Comparison of ENCODE assay signal across 5 worm cellular contexts in genomic region chrIII:12453315-12453714, ce11.
TF ChIP-seq lines count a peak whose summit lies in the region.

TSS of gene ani-1 (minus strand) at chrIII:12453375.

TF ChIP-seq in whole organism, L1 larva, 84 proteins besides CTCF, POLR2A, EP300 and RAD21 (continued from another document and continues in another):
- TF ChIP-seq nhr-71 (tag; optimal IDR thresholded peaks at IDR 0.05; lab: Kevin White, UChicago) (peak; percentile 79), fos-1 (tag; optimal IDR thresholded peaks at IDR 0.05; lab: Kevin White, UChicago) (no peak), dsc-1 (tag; optimal IDR thresholded peaks at IDR 0.05; lab: Kevin White, UChicago) (peak; percentile 19), nhr-47 (tag; optimal IDR thresholded peaks at IDR 0.05; lab: Kevin White, UChicago) (peak; percentile 79), nhr-90 (tag; optimal IDR thresholded peaks at IDR 0.05; lab: Kevin White, UChicago; ENCODE audit: poor library complexity) (peak; percentile 49), nhr-28 (tag; optimal IDR thresholded peaks at IDR 0.05; lab: Kevin White, UChicago) (no peak), nhr-12 (tag; optimal IDR thresholded peaks at IDR 0.05; lab: Kevin White, UChicago) (no peak), zip-4 (GFP tag; optimal IDR thresholded peaks at IDR 0.05; lab: Kevin White, UChicago) (no peak), fkh-8 (tag; optimal IDR thresholded peaks at IDR 0.05; lab: Kevin White, UChicago) (peak; percentile 56), mef-2 (tag; optimal IDR thresholded peaks at IDR 0.05; lab: Kevin White, UChicago) (no peak), grh-1 (GFP tag; IDR thresholded peaks at IDR 0.05; lab: Robert Waterston, UW) (no peak; the same call in 1 of the 2 replicates), mep-1 (tag; optimal IDR thresholded peaks at IDR 0.05; lab: Kevin White, UChicago) (peak; percentile 69), elt-2 (tag; optimal IDR thresholded peaks at IDR 0.05; lab: Kevin White, UChicago) (no peak), hpl-2 (GFP tag; optimal IDR thresholded peaks at IDR 0.05; lab: Kevin White, UChicago) (no peak), efl-3 (GFP tag; optimal IDR thresholded peaks at IDR 0.05; lab: Kevin White, UChicago) (no peak), nhr-11 (tag; optimal IDR thresholded peaks at IDR 0.05; lab: Kevin White, UChicago) (no peak), ceh-90 (tag; optimal IDR thresholded peaks at IDR 0.05; lab: Kevin White, UChicago) (no peak), alr-1 (tag; optimal IDR thresholded peaks at IDR 0.05; lab: Kevin White, UChicago; ENCODE audit: borderline replicate concordance) (no peak), pag-3 (tag; optimal IDR thresholded peaks at IDR 0.05; lab: Kevin White, UChicago; ENCODE audit: borderline replicate concordance, insufficient read depth) (no peak), dpl-1 (GFP tag; optimal IDR thresholded peaks at IDR 0.05; lab: Kevin White, UChicago) (peak; percentile 88 to 92 (median 90)), fkh-4 (tag; optimal IDR thresholded peaks at IDR 0.05; lab: Kevin White, UChicago; ENCODE audit: borderline replicate concordance) (no peak), zag-1 (tag; optimal IDR thresholded peaks at IDR 0.05; lab: Kevin White, UChicago) (no peak), lin-13 (GFP tag; optimal IDR thresholded peaks at IDR 0.05; lab: Kevin White, UChicago) (peak; percentile 72), lin-39 (tag; optimal IDR thresholded peaks at IDR 0.05; lab: Kevin White, UChicago) (peak; percentile 67), aly-2 (tag; optimal IDR thresholded peaks at IDR 0.05; lab: Kevin White, UChicago) (no peak), nhr-77 (tag; optimal IDR thresholded peaks at IDR 0.05; lab: Kevin White, UChicago) (peak; percentile 43)

TF ChIP-seq in whole organism, L2 larva, 48 proteins besides CTCF, POLR2A, EP300 and RAD21 (continued from another document and continues in another):
- TF ChIP-seq gmeb-1 (tag; optimal IDR thresholded peaks at IDR 0.05; lab: Kevin White, UChicago) (peak; percentile 79), zag-1 (tag; optimal IDR thresholded peaks at IDR 0.05; lab: Kevin White, UChicago) (no peak), ceh-16 (tag; optimal IDR thresholded peaks at IDR 0.05; lab: Kevin White, UChicago) (no peak), nhr-129 (tag; optimal IDR thresholded peaks at IDR 0.05; lab: Kevin White, UChicago) (peak; percentile 60), peb-1 (tag; optimal IDR thresholded peaks at IDR 0.05; lab: Kevin White, UChicago) (no peak), mdl-1 (tag; optimal IDR thresholded peaks at IDR 0.05; lab: Kevin White, UChicago) (no peak), ZK546.5 (tag; optimal IDR thresholded peaks at IDR 0.05; lab: Kevin White, UChicago) (no peak), unc-55 (GFP tag; optimal IDR thresholded peaks at IDR 0.05; lab: Kevin White, UChicago) (peak; percentile 88), aly-2 (tag; optimal IDR thresholded peaks at IDR 0.05; lab: Kevin White, UChicago) (no peak), elt-1 (tag; optimal IDR thresholded peaks at IDR 0.05; lab: Kevin White, UChicago) (no peak), nhr-77 (tag; optimal IDR thresholded peaks at IDR 0.05; lab: Kevin White, UChicago) (no peak), mbf-1 (tag; optimal IDR thresholded peaks at IDR 0.05; lab: Kevin White, UChicago) (no peak), fos-1 (tag; optimal IDR thresholded peaks at IDR 0.05; lab: Kevin White, UChicago) (no peak), elt-3 (tag; optimal IDR thresholded peaks at IDR 0.05; lab: Kevin White, UChicago) (no peak), sma-9 (GFP tag; optimal IDR thresholded peaks at IDR 0.05; lab: Kevin White, UChicago) (peak; percentile 34), sma-9 (tag; optimal IDR thresholded peaks at IDR 0.05; lab: Kevin White, UChicago) (no peak), C34F6.9 (tag; optimal IDR thresholded peaks at IDR 0.05; lab: Kevin White, UChicago) (peak; percentile 70), alr-1 (tag; optimal IDR thresholded peaks at IDR 0.05; lab: Kevin White, UChicago) (no peak), nhr-10 (tag; optimal IDR thresholded peaks at IDR 0.05; lab: Kevin White, UChicago) (no peak), R02D3.7 (tag; optimal IDR thresholded peaks at IDR 0.05; lab: Kevin White, UChicago) (no peak), mab-5 (tag; optimal IDR thresholded peaks at IDR 0.05; lab: Kevin White, UChicago) (peak; percentile 45), lin-13 (GFP tag; optimal IDR thresholded peaks at IDR 0.05; lab: Kevin White, UChicago) (peak; percentile 82), ceh-82 (tag; optimal IDR thresholded peaks at IDR 0.05; lab: Kevin White, UChicago) (no peak), lin-39 (tag; optimal IDR thresholded peaks at IDR 0.05; lab: Kevin White, UChicago) (no peak), nhr-21 (tag; optimal IDR thresholded peaks at IDR 0.05; lab: Kevin White, UChicago) (peak; percentile 27), snpc-4 (tag; optimal IDR thresholded peaks at IDR 0.05; lab: Kevin White, UChicago) (peak; percentile 37), nhr-237 (tag; optimal IDR thresholded peaks at IDR 0.05; lab: Kevin White, UChicago) (no peak), skn-1 (tag; optimal IDR thresholded peaks at IDR 0.05; lab: Kevin White, UChicago) (no peak), egl-27 (tag; optimal IDR thresholded peaks at IDR 0.05; lab: Kevin White, UChicago) (no peak)

TF ChIP-seq in whole organism, L3 larva, 47 proteins besides CTCF, POLR2A, EP300 and RAD21 (continued from another document and continues in another):
- no peak for TF ChIP-seq lsy-12 (tag; optimal IDR thresholded peaks at IDR 0.05; lab: Kevin White, UChicago)
- no peak for TF ChIP-seq ztf-4 (tag; optimal IDR thresholded peaks at IDR 0.05; lab: Kevin White, UChicago)
- no peak for TF ChIP-seq ceh-16 (tag; optimal IDR thresholded peaks at IDR 0.05; lab: Kevin White, UChicago)
- TF ChIP-seq sea-2 (GFP tag; optimal IDR thresholded peaks at IDR 0.05; lab: Kevin White, UChicago), result no peak
- no peak for TF ChIP-seq ceh-28 (tag; optimal IDR thresholded peaks at IDR 0.05; lab: Kevin White, UChicago)
- no peak for TF ChIP-seq nhr-28 (tag; optimal IDR thresholded peaks at IDR 0.05; lab: Kevin White, UChicago)
- TF ChIP-seq fkh-10 (GFP tag; optimal IDR thresholded peaks at IDR 0.05; lab: Kevin White, UChicago), result peak; percentile 34
- peak; percentile 90 for TF ChIP-seq ama-1 (optimal IDR thresholded peaks at IDR 0.05; lab: Kevin White, UChicago)
- TF ChIP-seq eor-1 (tag; optimal IDR thresholded peaks at IDR 0.05; lab: Kevin White, UChicago), result no peak
- no peak for TF ChIP-seq elt-2 (tag; optimal IDR thresholded peaks at IDR 0.05; lab: Kevin White, UChicago)
- no peak for TF ChIP-seq zag-1 (tag; optimal IDR thresholded peaks at IDR 0.05; lab: Kevin White, UChicago)
- TF ChIP-seq nhr-11 (tag; optimal IDR thresholded peaks at IDR 0.05; lab: Kevin White, UChicago), result no peak
- peak; percentile 81 for TF ChIP-seq lin-15B (tag; optimal IDR thresholded peaks at IDR 0.05; lab: Kevin White, UChicago)
- TF ChIP-seq unc-62 (GFP tag; optimal IDR thresholded peaks at IDR 0.05; lab: Kevin White, UChicago), result no peak
- no peak for TF ChIP-seq nhr-237 (tag; optimal IDR thresholded peaks at IDR 0.05; lab: Kevin White, UChicago)
- no peak for TF ChIP-seq egl-27 (tag; optimal IDR thresholded peaks at IDR 0.05; lab: Kevin White, UChicago)
- TF ChIP-seq hmg-11 (tag; optimal IDR thresholded peaks at IDR 0.05; lab: Kevin White, UChicago), result peak; percentile 67
- TF ChIP-seq nfya-1 (tag; optimal IDR thresholded peaks at IDR 0.05; lab: Kevin White, UChicago; ENCODE audit: insufficient read depth), result peak; percentile 83
- TF ChIP-seq skn-1 (tag; optimal IDR thresholded peaks at IDR 0.05; lab: Kevin White, UChicago), result peak; percentile 38
- no peak for TF ChIP-seq snpc-4 (tag; optimal IDR thresholded peaks at IDR 0.05; lab: Kevin White, UChicago)
- no peak for TF ChIP-seq unc-39 (tag; optimal IDR thresholded peaks at IDR 0.05; lab: Kevin White, UChicago)
- no peak for TF ChIP-seq egl-5 (tag; optimal IDR thresholded peaks at IDR 0.05; lab: Kevin White, UChicago)
- TF ChIP-seq tbx-2 (tag; optimal IDR thresholded peaks at IDR 0.05; lab: Kevin White, UChicago), result no peak
- TF ChIP-seq pha-4 (tag; optimal IDR thresholded peaks at IDR 0.05; lab: Kevin White, UChicago), result peak; percentile 57
- TF ChIP-seq nhr-77 (tag; optimal IDR thresholded peaks at IDR 0.05; lab: Kevin White, UChicago), result no peak
- no peak for TF ChIP-seq nhr-67 (tag; optimal IDR thresholded peaks at IDR 0.05; lab: Kevin White, UChicago)
- no peak for TF ChIP-seq pqm-1 (tag; optimal IDR thresholded peaks at IDR 0.05; lab: Kevin White, UChicago)
- TF ChIP-seq nhr-25 (tag; optimal IDR thresholded peaks at IDR 0.05; lab: Kevin White, UChicago), result peak; percentile 47
- no peak for TF ChIP-seq nhr-12 (tag; optimal IDR thresholded peaks at IDR 0.05; lab: Kevin White, UChicago)
- no peak for TF ChIP-seq elt-1 (tag; optimal IDR thresholded peaks at IDR 0.05; lab: Kevin White, UChicago)

TF ChIP-seq in whole organism, L4 larva, 104 proteins besides CTCF, POLR2A, EP300 and RAD21 (continued from another document and continues in another):
- TF ChIP-seq ceh-28 (tag; optimal IDR thresholded peaks at IDR 0.05; lab: Kevin White, UChicago) (no peak), nhr-41 (GFP tag; IDR thresholded peaks at IDR 0.05; lab: Robert Waterston, UW) (no peak), snpc-1.2 (GFP tag; IDR thresholded peaks at IDR 0.05; lab: Robert Waterston, UW) (peak; percentile 30; the same call in 1 of the 2 replicates), F37D6.2 (tag; optimal IDR thresholded peaks at IDR 0.05; lab: Kevin White, UChicago) (no peak), lin-38 (GFP tag; IDR thresholded peaks at IDR 0.05; lab: Robert Waterston, UW) (peak; percentile 77), dmd-8 (GFP tag; IDR thresholded peaks at IDR 0.05; lab: Robert Waterston, UW) (no peak), ZK337.2 (GFP tag; IDR thresholded peaks at IDR 0.05; lab: Robert Waterston, UW) (no peak), hlh-30 (tag; optimal IDR thresholded peaks at IDR 0.05; lab: Kevin White, UChicago; ENCODE audit: insufficient read depth) (peak; percentile 54), dve-1 (tag; optimal IDR thresholded peaks at IDR 0.05; lab: Kevin White, UChicago; ENCODE audit: insufficient read depth) (peak; percentile 24), mxl-2 (GFP tag; conservative IDR thresholded peaks at IDR 0.05; lab: Robert Waterston, UW) (no peak), nhr-76 (tag; optimal IDR thresholded peaks at IDR 0.05; lab: Kevin White, UChicago) (no peak), T20F7.1 (GFP tag; optimal IDR thresholded peaks at IDR 0.05; lab: Kevin White, UChicago) (no peak), lir-3 (tag; optimal IDR thresholded peaks at IDR 0.05; lab: Kevin White, UChicago) (no peak), madf-9 (GFP tag; conservative IDR thresholded peaks at IDR 0.05; lab: Robert Waterston, UW) (no peak), zag-1 (tag; optimal IDR thresholded peaks at IDR 0.05; lab: Kevin White, UChicago) (no peak), dmd-6 (GFP tag; IDR thresholded peaks at IDR 0.05; lab: Robert Waterston, UW) (no peak), tag-97 (GFP tag; IDR thresholded peaks at IDR 0.05; lab: Robert Waterston, UW) (no peak), F26F4.8 (GFP tag; conservative IDR thresholded peaks at IDR 0.05; lab: Robert Waterston, UW) (no peak), duxl-1 (tag; optimal IDR thresholded peaks at IDR 0.05; lab: Kevin White, UChicago; ENCODE audit: poor library complexity) (peak; percentile 5), hmg-1.1 (GFP tag; IDR thresholded peaks at IDR 0.05; lab: Robert Waterston, UW) (peak; percentile 40; the same call in 1 of the 2 replicates), zfp-3 (GFP tag; conservative IDR thresholded peaks at IDR 0.05; lab: Robert Waterston, UW) (0 out of 2 replicates have a peak, but pooled peaks have one; percentile 24), ztf-7 (tag; optimal IDR thresholded peaks at IDR 0.05; lab: Kevin White, UChicago) (no peak), daf-19 (GFP tag; conservative IDR thresholded peaks at IDR 0.05; lab: Robert Waterston, UW) (no peak), ama-1 (optimal IDR thresholded peaks at IDR 0.05; lab: Kevin White, UChicago) (peak; percentile 92), nhr-6 (tag; optimal IDR thresholded peaks at IDR 0.05; lab: Kevin White, UChicago) (peak; percentile 63), fos-1 (tag; optimal IDR thresholded peaks at IDR 0.05; lab: Kevin White, UChicago) (no peak), nhr-11 (tag; optimal IDR thresholded peaks at IDR 0.05; lab: Kevin White, UChicago) (no peak), egl-43 (GFP tag; IDR thresholded peaks at IDR 0.05; lab: Robert Waterston, UW) (no peak), mdt-29 (GFP tag; IDR thresholded peaks at IDR 0.05; lab: Robert Waterston, UW) (no peak), dpl-1 (GFP tag; optimal IDR thresholded peaks at IDR 0.05; lab: Kevin White, UChicago) (peak; percentile 87), pqm-1 (tag; optimal IDR thresholded peaks at IDR 0.05; lab: Kevin White, UChicago) (no peak)

TF ChIP-seq in whole organism, young adult, 124 proteins besides CTCF, POLR2A, EP300 and RAD21 (continued from another document and continues in another):
- TF ChIP-seq F57C9.4 (tag; optimal IDR thresholded peaks at IDR 0.05; lab: Kevin White, UChicago) (no peak), ccch-3 (GFP tag; optimal IDR thresholded peaks at IDR 0.05; lab: Kevin White, UChicago) (no peak), bed-2 (GFP tag; IDR thresholded peaks at IDR 0.05; lab: Robert Waterston, UW) (no peak), F52B5.7 (tag; optimal IDR thresholded peaks at IDR 0.05; lab: Kevin White, UChicago) (peak; percentile 20), snpc-3.4 (tag; optimal IDR thresholded peaks at IDR 0.05; lab: Kevin White, UChicago) (peak; percentile 68), ztf-28 (GFP tag; IDR thresholded peaks at IDR 0.05; lab: Robert Waterston, UW) (peak; percentile 79), nfya-1 (tag; optimal IDR thresholded peaks at IDR 0.05; lab: Kevin White, UChicago; ENCODE audit: borderline replicate concordance, insufficient read depth) (no peak), hlh-26 (GFP tag; conservative IDR thresholded peaks at IDR 0.05; lab: Robert Waterston, UW) (no peak), pha-4 (tag; optimal IDR thresholded peaks at IDR 0.05; lab: Kevin White, UChicago) (no peak), xnd-1 (tag; optimal IDR thresholded peaks at IDR 0.05; lab: Kevin White, UChicago) (peak; percentile 72), B0261.1 (tag; optimal IDR thresholded peaks at IDR 0.05; lab: Kevin White, UChicago) (no peak), D2030.7 (GFP tag; IDR thresholded peaks at IDR 0.05; lab: Robert Waterston, UW) (peak; percentile 84), lag-1 (GFP tag; IDR thresholded peaks at IDR 0.05; lab: Robert Waterston, UW) (no peak), mxl-1 (tag; optimal IDR thresholded peaks at IDR 0.05; lab: Kevin White, UChicago) (no peak), madf-10 (tag; optimal IDR thresholded peaks at IDR 0.05; lab: Kevin White, UChicago) (no peak), lin-35 (GFP tag; optimal IDR thresholded peaks at IDR 0.05; lab: Kevin White, UChicago) (peak in 2 of 3 experiments; percentile 30 to 65), K11D2.4 (GFP tag; IDR thresholded peaks at IDR 0.05; lab: Robert Waterston, UW) (peak; percentile 66; the same call in 1 of the 2 replicates), ceh-58 (GFP tag; IDR thresholded peaks at IDR 0.05; lab: Robert Waterston, UW) (no peak), egrh-3 (GFP tag; IDR thresholded peaks at IDR 0.05; lab: Robert Waterston, UW) (peak; percentile 49; the same call in 1 of the 2 replicates), nhr-27 (tag; optimal IDR thresholded peaks at IDR 0.05; lab: Kevin White, UChicago) (no peak), aptf-2 (GFP tag; conservative IDR thresholded peaks at IDR 0.05; lab: Robert Waterston, UW) (0 out of 2 replicates have a peak, but pooled peaks have one; percentile 30), madf-6 (GFP tag; IDR thresholded peaks at IDR 0.05; lab: Robert Waterston, UW) (peak; percentile 93), F10E7.11 (tag; optimal IDR thresholded peaks at IDR 0.05; lab: Kevin White, UChicago) (no peak), ceh-27 (GFP tag; optimal IDR thresholded peaks at IDR 0.05; lab: Kevin White, UChicago) (no peak), hsf-1 (GFP tag; IDR thresholded peaks at IDR 0.05; lab: Robert Waterston, UW) (peak; percentile 38; the same call in 1 of the 2 replicates), madf-8 (GFP tag; conservative IDR thresholded peaks at IDR 0.05; lab: Robert Waterston, UW) (peak; percentile 82), ekl-4 (GFP tag; IDR thresholded peaks at IDR 0.05; lab: Robert Waterston, UW) (peak; percentile 61), Y53G8AR.9 (GFP tag; conservative IDR thresholded peaks at IDR 0.05; lab: Robert Waterston, UW) (peak; percentile 57; the same call in 1 of the 2 replicates), egl-44 (GFP tag; IDR thresholded peaks at IDR 0.05; lab: Robert Waterston, UW) (no peak), nfya-2 (GFP tag; IDR thresholded peaks at IDR 0.05; lab: Robert Waterston, UW) (no peak), ceh-100 (GFP tag; IDR thresholded peaks at IDR 0.05; lab: Robert Waterston, UW) (peak; percentile 65; the same call in 1 of the 2 replicates), zfh-2 (GFP tag; conservative IDR thresholded peaks at IDR 0.05; lab: Robert Waterston, UW) (peak; percentile 52; the same call in 1 of the 2 replicates), attf-5 (GFP tag; optimal IDR thresholded peaks at IDR 0.05; lab: Kevin White, UChicago) (no peak)
